Fruit fly (Drosophila melanogaster): ENCODE data around the gene Dh31.

DNA sequence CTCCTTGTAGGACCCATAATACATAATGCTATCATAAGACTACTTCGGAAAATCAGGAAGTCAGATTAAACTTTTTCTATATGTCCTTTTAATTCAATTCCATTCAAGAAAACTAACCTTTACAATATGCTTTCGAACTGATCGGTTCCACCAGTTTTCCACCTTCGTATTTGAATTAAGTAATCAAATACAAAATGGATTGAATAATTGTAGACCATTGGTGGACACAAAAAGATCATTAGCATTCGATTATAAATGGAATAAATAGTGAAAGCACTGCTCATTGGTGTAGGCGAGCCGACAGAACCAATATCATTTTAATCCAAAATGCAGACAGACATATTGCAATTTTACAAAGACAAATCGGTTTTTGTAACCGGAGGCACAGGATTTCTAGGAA is 12.7 kb upstream of the Dh31 start, which contains the start of gene Sgp:
- TF ChIP-seq Rel (GFP tag; optimal IDR thresholded peaks at IDR 0.05) (no peak), Rel (tag; optimal IDR thresholded peaks at IDR 0.05) (no peak), rgr (GFP tag; optimal IDR thresholded peaks at IDR 0.05) (no peak), brk (GFP tag; optimal IDR thresholded peaks at IDR 0.05) (no peak), usp (GFP tag; optimal IDR thresholded peaks at IDR 0.05) (no peak), psq (GFP tag; optimal IDR thresholded peaks at IDR 0.05) (no peak), GATAd (GFP tag; optimal IDR thresholded peaks at IDR 0.05) (no peak), foxo (GFP tag; optimal IDR thresholded peaks at IDR 0.05) (no peak), pan (optimal IDR thresholded peaks at IDR 0.05) (no peak), br (GFP tag; optimal IDR thresholded peaks at IDR 0.05) (no peak)
